Worm (Caenorhabditis elegans) whole organism, L1 larva: ENCODE measurements around the gene him-3.

ENCODE experiments used
- C34B4.2 ChIP-seq: sonication (generic microtip); optimal IDR thresholded peaks from 2 replicates; lab custom pipeline; 2017; ENCODE audit warnings: mild to moderate bottlenecking, missing genetic modification characterization, missing compliant biosample characterization
- F16B12.6 ChIP-seq: fragments of 150-350 bp; optimal IDR thresholded peaks from 2 replicates; lab custom pipeline; 2014; ENCODE audit warnings: missing biosample characterization, missing genetic modification characterization
- aha-1 ChIP-seq: fragments of 150-350 bp; optimal IDR thresholded peaks from 2 replicates; lab custom pipeline; 2014; ENCODE audit warnings: missing biosample characterization, missing genetic modification characterization
- alr-1 ChIP-seq: fragments of 200-800 bp; sonication (Bioruptor generic); optimal IDR thresholded peaks from 2 replicates; lab custom pipeline; 2018; ENCODE audit warnings: borderline replicate concordance, mild to moderate bottlenecking, missing genetic modification characterization, missing compliant biosample characterization
- ceh-63 ChIP-seq: fragments of 200-800 bp; sonication (Bioruptor generic); optimal IDR thresholded peaks from 2 replicates; lab custom pipeline; 2018; ENCODE audit warnings: mild to moderate bottlenecking, missing genetic modification characterization, missing compliant biosample characterization
- ceh-90 ChIP-seq: sonication (generic microtip); optimal IDR thresholded peaks from 2 replicates; lab custom pipeline; 2016; ENCODE audit warnings: missing genetic modification characterization, missing compliant biosample characterization
- dsc-1 ChIP-seq: sonication (generic microtip); optimal IDR thresholded peaks from 2 replicates; lab custom pipeline; 2016; ENCODE audit warnings: mild to moderate bottlenecking, missing genetic modification characterization, missing compliant biosample characterization
- efl-1 ChIP-seq, 4 experiments: fragments of 150-350 bp; optimal IDR thresholded peaks in 3 of 4; peaks in 1 of 4; 1 replicate in 1 of 4; 2 replicates in 3 of 4; lab custom pipeline; 2014; ENCODE audit warnings: missing biosample characterization in 2 of 4, missing genetic modification characterization in 2 of 4, missing genetic modification reagents in 2 of 4
- efl-3 ChIP-seq: fragments of 200-800 bp; sonication (Bioruptor generic); optimal IDR thresholded peaks from 2 replicates; lab custom pipeline; 2018; ENCODE audit warnings: mild to moderate bottlenecking, missing genetic modification characterization, missing compliant biosample characterization
- egl-27 ChIP-seq, 2 experiments: fragments of 150-350 bp in 1 of 2; sonication (generic microtip); optimal IDR thresholded peaks; 3 replicates each; lab custom pipeline; 2017 to 2018; ENCODE audit warnings: missing biosample characterization in 2 of 2, missing genetic modification characterization in 2 of 2, missing genetic modification reagents in 2 of 2
- fkh-10 ChIP-seq: sonication (generic microtip); optimal IDR thresholded peaks from 2 replicates; lab custom pipeline; 2017; ENCODE audit warnings: missing biosample characterization, missing genetic modification reagents, missing genetic modification characterization
- fkh-4 ChIP-seq: sonication (generic microtip); optimal IDR thresholded peaks from 2 replicates; lab custom pipeline; 2016; ENCODE audit warnings: missing compliant biosample characterization, missing genetic modification characterization, borderline replicate concordance
- grh-1 ChIP-seq: fragments of 200-800 bp; sonication (Bioruptor generic); IDR thresholded peaks from 2 replicates; pipeline ENCODE4 v1.3.6; 2022; ENCODE audit warnings: missing genetic modification reagents, missing genetic modification characterization, missing compliant biosample characterization
- lin-13 ChIP-seq: fragments of 150-350 bp; optimal IDR thresholded peaks from 2 replicates; lab custom pipeline; 2014; ENCODE audit warnings: missing biosample characterization, missing genetic modification reagents, missing genetic modification characterization
- lin-35 ChIP-seq, 2 experiments: fragments of 150-350 bp; optimal IDR thresholded peaks; 2 replicates each; lab custom pipeline; 2014; ENCODE audit warnings: missing biosample characterization in 2 of 2, missing genetic modification characterization in 2 of 2, missing genetic modification reagents in 2 of 2
- nhr-12 ChIP-seq: sonication (generic microtip); optimal IDR thresholded peaks from 2 replicates; lab custom pipeline; 2017; ENCODE audit warnings: missing biosample characterization, missing genetic modification characterization
- nhr-20 ChIP-seq: sonication (generic microtip); optimal IDR thresholded peaks from 2 replicates; lab custom pipeline; 2016; ENCODE audit warnings: mild to moderate bottlenecking, missing genetic modification characterization, missing compliant biosample characterization
- nhr-71 ChIP-seq: sonication (generic microtip); optimal IDR thresholded peaks from 2 replicates; lab custom pipeline; 2016; ENCODE audit warnings: mild to moderate bottlenecking, missing genetic modification characterization, moderate library complexity, missing compliant biosample characterization
- nhr-76 ChIP-seq: sonication (generic microtip); optimal IDR thresholded peaks from 2 replicates; lab custom pipeline; 2017; ENCODE audit warnings: missing biosample characterization, missing genetic modification characterization
- nhr-85 ChIP-seq: sonication (generic microtip); peaks from one replicate; lab custom pipeline; 2016; ENCODE audit warnings: missing genetic modification characterization, inconsistent platforms, missing compliant biosample characterization
- pag-3 ChIP-seq: sonication (generic microtip); optimal IDR thresholded peaks from 2 replicates; lab custom pipeline; 2017; ENCODE audit warnings: missing genetic modification characterization, mild to moderate bottlenecking, missing compliant biosample characterization, antibody characterized with exemption, borderline replicate concordance; ENCODE audit not compliant: insufficient read depth
- pax-3 ChIP-seq: fragments of 200-800 bp; sonication (Bioruptor generic); optimal IDR thresholded peaks from 2 replicates; lab custom pipeline; 2018; ENCODE audit warnings: mild to moderate bottlenecking, missing genetic modification characterization, moderate library complexity, missing compliant biosample characterization
- pqm-1 ChIP-seq: sonication (generic microtip); optimal IDR thresholded peaks from 3 replicates; lab custom pipeline; 2017; ENCODE audit warnings: missing biosample characterization, missing genetic modification characterization
- skn-1 ChIP-seq: fragments of 150-350 bp; optimal IDR thresholded peaks from 2 replicates; lab custom pipeline; 2014; ENCODE audit warnings: missing biosample characterization, missing genetic modification characterization
- snpc-4 ChIP-seq: fragments of 150-350 bp; optimal IDR thresholded peaks from 2 replicates; lab custom pipeline; 2014; ENCODE audit warnings: missing biosample characterization, missing genetic modification characterization
- sox-4 ChIP-seq: sonication (generic microtip); optimal IDR thresholded peaks from 2 replicates; lab custom pipeline; 2016; ENCODE audit warnings: missing genetic modification characterization, missing compliant biosample characterization
- sup-37 ChIP-seq: fragments of 200-800 bp; sonication (Bioruptor generic); optimal IDR thresholded peaks from 2 replicates; lab custom pipeline; 2018; ENCODE audit warnings: mild to moderate bottlenecking, missing genetic modification characterization, missing compliant biosample characterization
- unc-130 ChIP-seq: fragments of 150-350 bp; optimal IDR thresholded peaks from 2 replicates; lab custom pipeline; 2017; ENCODE audit warnings: missing biosample characterization, missing genetic modification characterization, inconsistent platforms
- vab-15 ChIP-seq: sonication (generic microtip); optimal IDR thresholded peaks from 2 replicates; lab custom pipeline; 2017; ENCODE audit warnings: missing genotype, mild to moderate bottlenecking, missing genetic modification characterization, missing compliant biosample characterization
- xbp-1 ChIP-seq: sonication (generic microtip); optimal IDR thresholded peaks from 2 replicates; lab custom pipeline; 2016; ENCODE audit warnings: missing genetic modification characterization, missing compliant biosample characterization
- zag-1 ChIP-seq: fragments of 150-350 bp; optimal IDR thresholded peaks from 2 replicates; lab custom pipeline; 2014; ENCODE audit warnings: missing biosample characterization, missing genetic modification characterization

The him-3 gene

DNA sequence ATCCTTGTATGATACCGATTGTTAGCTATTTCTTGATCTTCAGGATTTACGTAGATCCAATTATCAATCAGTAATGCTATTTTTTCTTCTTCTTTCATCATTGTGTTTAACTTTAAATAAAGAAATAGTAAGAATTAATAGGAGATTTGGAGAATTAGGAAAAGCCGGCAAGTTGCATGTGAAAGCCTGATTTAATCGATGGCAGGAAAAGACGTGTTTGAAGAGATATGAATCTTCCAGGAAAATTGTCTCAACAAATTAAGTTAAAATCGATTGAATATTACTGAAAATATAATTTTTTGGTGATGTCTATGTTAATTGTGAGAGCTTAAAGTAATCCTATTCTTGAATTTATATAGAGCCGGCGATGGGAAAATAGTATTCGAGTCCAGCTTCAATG lies 6.1 kb upstream of the him-3 start, which contains the start of gene ZK381.62:
Gene ZK381.62, minus strand, starts transcription at position 101 of the 400 bp plus-strand sequence.
- TF ChIP-seq skn-1 (tag; lab: Kevin White, UChicago) (no peak), pqm-1 (tag; lab: Kevin White, UChicago) (no peak), snpc-4 (tag; lab: Kevin White, UChicago) (no peak), xbp-1 (tag; lab: Kevin White, UChicago) (no peak)

DNA sequence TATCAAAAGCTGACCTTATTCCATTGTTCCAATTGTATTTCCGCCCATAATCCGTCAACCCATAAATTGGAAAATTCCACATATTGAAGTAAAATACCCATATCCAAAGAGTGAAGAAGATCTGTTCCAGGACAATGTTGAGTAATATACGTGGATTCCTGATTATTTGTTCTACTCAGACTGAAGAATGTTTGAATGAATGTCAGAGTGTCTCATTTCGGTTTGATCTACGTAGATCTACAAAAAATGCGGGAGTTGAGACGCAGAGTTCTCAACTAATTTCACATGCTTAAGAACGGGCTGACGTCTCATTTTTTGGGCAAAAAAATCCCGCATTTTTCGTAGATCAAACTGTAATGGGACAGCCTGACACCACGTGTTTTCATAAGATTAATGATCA lies 4.9 kb upstream of the him-3 start, which contains the start of gene nhr-249:
Gene nhr-249, minus strand, starts transcription at position 101 of the 400 bp plus-strand sequence.
- TF ChIP-seq fkh-10 (GFP tag; lab: Kevin White, UChicago) (no peak), sox-4 (tag; lab: Kevin White, UChicago) (no peak), nhr-20 (tag; lab: Kevin White, UChicago) (no peak), sup-37 (GFP tag; lab: Kevin White, UChicago) (no peak)
- TF ChIP-seq, all 84 proteins: peak for 0

DNA sequence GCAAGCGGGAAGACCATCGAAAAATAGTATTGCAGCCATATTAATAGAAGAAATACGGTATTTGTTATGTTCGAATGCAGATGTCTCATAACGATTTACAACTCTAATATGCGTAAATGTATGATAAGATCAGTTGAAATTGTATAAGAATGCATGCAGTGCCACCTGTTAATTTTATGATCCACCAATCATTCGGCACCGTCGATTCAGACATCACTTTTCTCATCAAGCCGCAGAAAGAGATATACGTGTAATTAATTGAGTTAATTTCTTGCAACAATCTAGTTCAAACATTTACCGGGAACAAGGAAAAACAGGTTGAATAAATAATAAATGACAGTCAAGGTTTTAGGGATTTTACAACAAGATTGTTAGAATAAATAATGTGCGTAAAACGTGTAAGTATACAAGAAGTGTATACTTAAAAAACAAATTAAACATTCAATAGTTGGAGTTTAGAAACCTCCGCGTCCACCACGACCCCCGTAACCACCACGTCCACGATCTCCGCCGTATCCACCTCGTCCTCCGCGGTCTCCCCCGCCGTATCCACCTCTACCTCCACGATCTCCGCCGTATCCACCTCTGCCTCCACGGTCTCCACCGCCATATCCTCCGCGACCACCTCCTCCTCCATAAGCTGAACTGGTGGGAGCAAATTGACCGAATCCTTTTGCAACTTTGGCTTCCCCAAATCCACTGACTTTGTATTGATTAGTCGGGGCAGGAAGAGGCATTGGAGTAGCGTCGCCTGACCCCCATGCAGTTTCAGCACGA lies 3.0 kb upstream of the him-3 start:
- TF ChIP-seq nhr-76 (tag; lab: Kevin White, UChicago): no peak
- no peak for TF ChIP-seq alr-1 (tag; lab: Kevin White, UChicago)
- no peak for TF ChIP-seq fkh-4
- TF ChIP-seq unc-130 (tag; lab: Kevin White, UChicago): no peak
- no peak for TF ChIP-seq snpc-4 (tag; lab: Kevin White, UChicago)
- no peak for TF ChIP-seq lin-35 (GFP tag; optimal IDR thresholded peaks at IDR 0.05; lab: Kevin White, UChicago)
- no peak for TF ChIP-seq ceh-63 (GFP tag; lab: Kevin White, UChicago)
- TF ChIP-seq nhr-12 (tag; lab: Kevin White, UChicago): no peak
- no peak for TF ChIP-seq lin-13
- TF ChIP-seq grh-1 (GFP tag; lab: Robert Waterston, UW): no peak

DNA sequence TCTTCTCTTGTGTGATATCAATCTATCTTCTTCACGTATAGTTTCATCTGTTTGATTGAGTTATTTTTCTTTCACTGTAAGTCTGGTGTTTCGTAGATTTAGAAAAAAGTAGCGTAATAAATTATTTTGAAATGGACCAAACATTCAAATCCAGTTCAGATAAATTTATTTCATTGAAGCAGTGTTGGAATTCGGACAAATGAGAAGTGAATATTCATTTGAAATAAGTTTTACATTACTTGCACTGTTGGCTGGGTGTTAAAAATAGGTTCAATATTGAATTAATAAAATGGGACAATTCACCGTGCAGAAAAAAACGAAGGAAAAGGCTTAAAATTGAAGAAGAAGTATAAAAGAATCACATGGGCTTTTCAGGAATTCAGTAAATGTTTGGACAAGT lies 1.3 kb downstream of the him-3 start:
- TF ChIP-seq zag-1 (tag; lab: Kevin White, UChicago) (no peak), efl-3 (no peak), dsc-1 (tag; lab: Kevin White, UChicago) (no peak)

DNA sequence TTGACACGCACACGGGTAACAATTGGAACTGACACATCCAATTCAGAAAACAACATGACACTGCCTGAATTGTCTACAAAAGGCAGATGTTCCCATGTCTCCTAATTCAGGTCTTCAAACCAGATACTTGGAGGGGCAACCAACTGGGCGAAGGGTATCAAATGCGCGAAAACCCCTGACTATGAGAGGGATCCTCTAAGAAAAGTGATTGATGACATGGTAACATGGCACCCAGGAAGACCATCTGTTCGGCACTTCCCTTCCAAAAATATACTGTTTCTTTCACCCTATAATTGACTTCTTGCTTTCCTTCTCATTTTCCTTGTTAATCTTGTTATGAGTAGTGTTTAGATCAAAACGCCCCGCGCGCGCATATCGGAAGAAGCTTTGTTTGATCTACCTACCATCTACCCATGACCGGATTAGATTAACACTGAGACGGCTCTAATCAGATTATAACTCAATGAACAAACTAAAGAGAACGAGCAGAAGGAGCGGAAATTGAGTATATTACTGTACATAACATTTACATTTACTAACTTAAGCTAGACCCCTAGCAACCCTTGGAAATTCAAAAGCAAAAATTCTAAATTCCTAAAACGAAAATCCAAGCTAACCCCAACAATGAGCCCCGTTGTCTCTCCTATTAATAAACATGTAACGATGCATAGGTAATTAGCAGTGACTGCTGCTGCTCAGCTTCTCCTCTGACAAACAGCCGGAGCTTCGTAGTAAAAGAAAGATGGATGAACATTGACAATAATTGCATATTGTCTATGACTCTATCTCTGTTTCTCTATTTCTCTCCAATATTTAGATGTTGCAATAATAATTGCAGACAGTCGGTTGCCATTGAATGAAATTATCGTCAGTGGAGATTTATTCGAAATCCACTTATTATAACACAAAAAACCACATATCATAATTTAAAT lies 7.4 kb downstream of the him-3 start:
- no peak for TF ChIP-seq egl-27 (tag; optimal IDR thresholded peaks at IDR 0.05; lab: Kevin White, UChicago)
- TF ChIP-seq nhr-85 (tag; lab: Kevin White, UChicago): peak; percentile 57
- no peak for TF ChIP-seq ceh-90 (tag; lab: Kevin White, UChicago)
- no peak for TF ChIP-seq efl-1 (optimal IDR thresholded peaks at IDR 0.05; lab: Kevin White, UChicago)
- TF ChIP-seq efl-1 (GFP tag; optimal IDR thresholded peaks at IDR 0.05 in 1 of 2; lab: Kevin White, UChicago): peak in 1 of 2 experiments; percentile 40
- TF ChIP-seq pax-3: no peak
- TF ChIP-seq, all 84 proteins: peak for 2

DNA sequence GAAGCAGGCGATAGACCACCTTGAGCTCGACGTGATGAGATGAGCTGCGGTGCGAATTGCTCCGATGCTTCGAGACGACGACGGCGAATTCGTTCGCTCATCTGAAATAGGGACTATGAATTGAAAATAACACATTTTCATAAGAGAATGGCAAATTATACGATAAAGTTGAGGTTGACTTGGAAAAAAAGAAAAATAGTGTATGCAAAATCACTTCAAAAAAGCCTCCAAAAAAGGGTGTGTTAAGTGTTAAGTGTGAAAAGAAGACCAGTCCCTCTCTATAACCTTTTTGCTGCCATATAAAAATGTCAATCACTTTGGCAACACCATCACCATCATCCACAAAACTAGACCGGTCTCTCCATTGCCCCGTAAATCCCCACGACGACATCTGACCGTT lies 9.5 kb downstream of the him-3 start, which contains the start of gene prkl-1:
Gene prkl-1, minus strand, starts transcription at position 101 of the 400 bp plus-strand sequence.
- no peak for TF ChIP-seq vab-15 (tag; lab: Kevin White, UChicago)
- TF ChIP-seq efl-3: no peak
- no peak for TF ChIP-seq aha-1 (tag; lab: Kevin White, UChicago)
- no peak for TF ChIP-seq pag-3 (tag; lab: Kevin White, UChicago)
- no peak for TF ChIP-seq C34B4.2
- TF ChIP-seq nhr-71 (tag; lab: Kevin White, UChicago): no peak
- no peak for TF ChIP-seq F16B12.6 (tag; lab: Kevin White, UChicago)
